Fruit fly (Drosophila melanogaster): Measurements from ENCODE around the gene gnu.

Gene gnu

dm6 chr3L:14804724-14805221 lies 1.6 kb upstream of the gnu start, which contains the start of gene CG17839 (continued):
- TF ChIP-seq E2f2 (GFP tag; IDR thresholded peaks at IDR 0.05): 0 out of 2 replicates have a peak, but pooled peaks have one; percentile 19
- no peak for TF ChIP-seq CG2202 (tag; optimal IDR thresholded peaks at IDR 0.05)
- TF ChIP-seq CG7357 (GFP tag; IDR thresholded peaks at IDR 0.05): no peak
- no peak for TF ChIP-seq CG11085 (GFP tag; IDR thresholded peaks at IDR 0.05)
- no peak for TF ChIP-seq insv (GFP tag; optimal IDR thresholded peaks at IDR 0.05)
- no peak for TF ChIP-seq her (GFP tag; optimal IDR thresholded peaks at IDR 0.05)
- no peak for TF ChIP-seq bab2 (GFP tag; optimal IDR thresholded peaks at IDR 0.05)
- TF ChIP-seq CG8765 (GFP tag; IDR thresholded peaks at IDR 0.05): no peak
- TF ChIP-seq CG9437 (GFP tag; optimal IDR thresholded peaks at IDR 0.05): peak; percentile 17
- TF ChIP-seq pros (GFP tag; optimal IDR thresholded peaks at IDR 0.05): no peak
- no peak for TF ChIP-seq ci (GFP tag; IDR thresholded peaks at IDR 0.05)
- no peak for TF ChIP-seq seq (GFP tag; IDR thresholded peaks at IDR 0.05)
- no peak for TF ChIP-seq pzg (GFP tag; optimal IDR thresholded peaks at IDR 0.05)
- TF ChIP-seq CG13123 (GFP tag; optimal IDR thresholded peaks at IDR 0.05): no peak
- TF ChIP-seq CG32532 (GFP tag; IDR thresholded peaks at IDR 0.05): no peak
- TF ChIP-seq cg (GFP tag; optimal IDR thresholded peaks at IDR 0.05): no peak
- no peak for TF ChIP-seq fd96Cb (tag; optimal IDR thresholded peaks at IDR 0.05)
- no peak for TF ChIP-seq CG1602 (GFP tag; optimal IDR thresholded peaks at IDR 0.05)
- TF ChIP-seq fu2 (GFP tag; optimal IDR thresholded peaks at IDR 0.05): no peak
- no peak for TF ChIP-seq CG7745 (tag; optimal IDR thresholded peaks at IDR 0.05)
- TF ChIP-seq CG6254 (GFP tag; optimal IDR thresholded peaks at IDR 0.05): no peak
- TF ChIP-seq Antp (GFP tag; optimal IDR thresholded peaks at IDR 0.05): no peak
- no peak for TF ChIP-seq gt (GFP tag; IDR thresholded peaks at IDR 0.05)
- no peak for TF ChIP-seq mam (GFP tag; optimal IDR thresholded peaks at IDR 0.05)
- TF ChIP-seq B-H2 (GFP tag; optimal IDR thresholded peaks at IDR 0.05): peak; percentile 48
- no peak for TF ChIP-seq Doc3 (GFP tag; IDR thresholded peaks at IDR 0.05; ENCODE audit: partially characterized antibody)
- no peak for TF ChIP-seq ab (GFP tag; optimal IDR thresholded peaks at IDR 0.05)
- no peak for TF ChIP-seq CG17568 (GFP tag; optimal IDR thresholded peaks at IDR 0.05)
- no peak for TF ChIP-seq zfh1 (GFP tag; IDR thresholded peaks at IDR 0.05)
- no peak for TF ChIP-seq Asciz (GFP tag; optimal IDR thresholded peaks at IDR 0.05)
- no peak for TF ChIP-seq NfI (GFP tag; optimal IDR thresholded peaks at IDR 0.05)
- TF ChIP-seq MBD-R2 (GFP tag; IDR thresholded peaks at IDR 0.05): no peak
- TF ChIP-seq CG10565 (GFP tag; optimal IDR thresholded peaks at IDR 0.05): no peak
- TF ChIP-seq CG4404 (GFP tag; IDR thresholded peaks at IDR 0.05): no peak
- TF ChIP-seq CG10274 (GFP tag; optimal IDR thresholded peaks at IDR 0.05): no peak
- TF ChIP-seq Dbx (GFP tag; IDR thresholded peaks at IDR 0.05): no peak
- no peak for TF ChIP-seq CG8944 (GFP tag; optimal IDR thresholded peaks at IDR 0.05)
- TF ChIP-seq al (GFP tag; IDR thresholded peaks at IDR 0.05): no peak
- TF ChIP-seq salm (tag; optimal IDR thresholded peaks at IDR 0.05): no peak
- TF ChIP-seq mld (GFP tag; IDR thresholded peaks at IDR 0.05; ENCODE audit: partially characterized antibody): no peak
- peak; percentile 74 for TF ChIP-seq CG12769 (tag; optimal IDR thresholded peaks at IDR 0.05)
- no peak for TF ChIP-seq CG17361 (GFP tag; IDR thresholded peaks at IDR 0.05)
- no peak for TF ChIP-seq CG6689 (GFP tag; IDR thresholded peaks at IDR 0.05)
- TF ChIP-seq pfk (GFP tag; optimal IDR thresholded peaks at IDR 0.05): no peak
- no peak for TF ChIP-seq CG18476 (GFP tag; optimal IDR thresholded peaks at IDR 0.05)
- no peak for TF ChIP-seq stc (GFP tag; IDR thresholded peaks at IDR 0.05)
- TF ChIP-seq zen (tag; optimal IDR thresholded peaks at IDR 0.05): no peak
- no peak for TF ChIP-seq exex (tag; optimal IDR thresholded peaks at IDR 0.05)
- TF ChIP-seq CG6272 (GFP tag; IDR thresholded peaks at IDR 0.05): no peak
- TF ChIP-seq CG31388 (GFP tag; optimal IDR thresholded peaks at IDR 0.05): no peak
- no peak for TF ChIP-seq zf30C (GFP tag; optimal IDR thresholded peaks at IDR 0.05)
- TF ChIP-seq az2 (GFP tag; optimal IDR thresholded peaks at IDR 0.05): no peak

Data from whole organism, embryonic.